Fruit fly (Drosophila melanogaster): Measurements from ENCODE around the gene Rheb.

Rheb gene

DNA sequence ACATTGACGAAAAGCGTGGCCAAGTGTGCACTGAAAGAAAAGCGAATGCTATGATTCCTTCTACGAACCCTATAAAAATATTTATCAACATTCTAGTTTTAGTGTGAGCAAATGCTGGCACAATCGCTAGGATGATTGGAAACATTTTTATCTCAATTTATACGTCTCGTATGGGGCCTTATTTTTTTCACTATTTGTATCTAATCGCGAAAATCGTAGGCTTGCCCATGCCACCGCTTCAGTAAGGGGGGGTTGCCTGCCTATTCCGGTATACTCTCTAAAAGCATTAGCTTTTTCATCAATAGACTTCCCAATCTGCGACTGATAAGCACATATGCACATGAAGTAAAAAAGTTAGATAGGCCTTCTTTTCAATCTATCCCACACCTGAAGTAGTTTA is 3.1 kb upstream of the Rheb start (continued):
- peak; percentile 87 for TF ChIP-seq CG2678 (tag; optimal IDR thresholded peaks at IDR 0.05)
- TF ChIP-seq CG33557 (GFP tag; optimal IDR thresholded peaks at IDR 0.05) = no peak
- peak; percentile 92 for TF ChIP-seq row (GFP tag; IDR thresholded peaks at IDR 0.05)
- peak; percentile 36 for TF ChIP-seq CG14965 (GFP tag; optimal IDR thresholded peaks at IDR 0.05; ENCODE audit: borderline replicate concordance)
- peak; percentile 84 for TF ChIP-seq ttk (GFP tag; IDR thresholded peaks at IDR 0.05)
- peak; percentile 59 for TF ChIP-seq tin (GFP tag; optimal IDR thresholded peaks at IDR 0.05)
- peak; percentile 82 for TF ChIP-seq gro (GFP tag; optimal IDR thresholded peaks at IDR 0.05)
- peak; percentile 69 for TF ChIP-seq ewg (GFP tag; optimal IDR thresholded peaks at IDR 0.05)
- no peak for TF ChIP-seq luna (GFP tag; optimal IDR thresholded peaks at IDR 0.05)
- peak; percentile 50 for TF ChIP-seq CG10267 (tag; optimal IDR thresholded peaks at IDR 0.05)
- TF ChIP-seq phol (tag; optimal IDR thresholded peaks at IDR 0.05) = peak; percentile 69
- TF ChIP-seq Bgb (GFP tag; IDR thresholded peaks at IDR 0.05; ENCODE audit: partially characterized antibody) = no peak
- peak; percentile 95 for TF ChIP-seq sug (tag; optimal IDR thresholded peaks at IDR 0.05)
- peak; percentile 54 for TF ChIP-seq onecut (GFP tag; IDR thresholded peaks at IDR 0.05)
- peak; percentile 41 for TF ChIP-seq run (tag; optimal IDR thresholded peaks at IDR 0.05)
- TF ChIP-seq hkb (optimal IDR thresholded peaks at IDR 0.05) = no peak
- peak; percentile 92 for TF ChIP-seq hkb (GFP tag; IDR thresholded peaks at IDR 0.05)
- no peak for TF ChIP-seq fru (optimal IDR thresholded peaks at IDR 0.05)
- peak; percentile 82 for TF ChIP-seq CG7556 (GFP tag; optimal IDR thresholded peaks at IDR 0.05)
- TF ChIP-seq pros (GFP tag; optimal IDR thresholded peaks at IDR 0.05) = no peak
- peak; percentile 53 for TF ChIP-seq CG4282 (GFP tag; optimal IDR thresholded peaks at IDR 0.05)
- peak; percentile 58 for TF ChIP-seq tx (GFP tag; optimal IDR thresholded peaks at IDR 0.05)
- TF ChIP-seq CG10543 (GFP tag; optimal IDR thresholded peaks at IDR 0.05) = peak; percentile 69
- TF ChIP-seq C15 (GFP tag; IDR thresholded peaks at IDR 0.05) = peak; percentile 74; the same call in 2 of the 3 replicates
- TF ChIP-seq Drgx (GFP tag; IDR thresholded peaks at IDR 0.05) = peak; percentile 88
- peak; percentile 88 for TF ChIP-seq Hmr (GFP tag; optimal IDR thresholded peaks at IDR 0.05)
- TF ChIP-seq CG11085 (GFP tag; IDR thresholded peaks at IDR 0.05) = peak; percentile 55
- peak; percentile 75 for TF ChIP-seq wor (GFP tag; IDR thresholded peaks at IDR 0.05)
- peak; percentile 25 for TF ChIP-seq Deaf1 (tag; optimal IDR thresholded peaks at IDR 0.05)
- peak; percentile 84; the same call in 1 of the 2 replicates for TF ChIP-seq wdn (GFP tag; IDR thresholded peaks at IDR 0.05)
- peak; percentile 82 for TF ChIP-seq unpg (GFP tag; optimal IDR thresholded peaks at IDR 0.05)
- no peak for TF ChIP-seq gsb-n (tag; optimal IDR thresholded peaks at IDR 0.05)
- TF ChIP-seq hbn (GFP tag; IDR thresholded peaks at IDR 0.05; ENCODE audit: partially characterized antibody) = no peak
- peak; percentile 91 for TF ChIP-seq Hey (tag; optimal IDR thresholded peaks at IDR 0.05)
- TF ChIP-seq bigmax (GFP tag; optimal IDR thresholded peaks at IDR 0.05) = peak; percentile 16
- TF ChIP-seq chif (GFP tag; optimal IDR thresholded peaks at IDR 0.05) = peak; percentile 46 to 70
- peak; percentile 53; the same call in 1 of the 2 replicates for TF ChIP-seq CG43689 (GFP tag; IDR thresholded peaks at IDR 0.05)
- TF ChIP-seq Nf-YB (GFP tag; optimal IDR thresholded peaks at IDR 0.05) = peak; percentile 25
- peak; percentile 51 for TF ChIP-seq CG17829 (tag; optimal IDR thresholded peaks at IDR 0.05)
- TF ChIP-seq CG13296 (GFP tag; optimal IDR thresholded peaks at IDR 0.05) = peak; percentile 81
- peak; percentile 70 for TF ChIP-seq al (GFP tag; IDR thresholded peaks at IDR 0.05)
- TF ChIP-seq Mes4 (GFP tag; optimal IDR thresholded peaks at IDR 0.05) = peak; percentile 49
- peak; percentile 53 for TF ChIP-seq CrebB (tag; optimal IDR thresholded peaks at IDR 0.05)
- peak; percentile 28 for TF ChIP-seq her (GFP tag; optimal IDR thresholded peaks at IDR 0.05)
- no peak for TF ChIP-seq Trl (optimal IDR thresholded peaks at IDR 0.05)
- TF ChIP-seq Trl (GFP tag; optimal IDR thresholded peaks at IDR 0.05) = peak; percentile 37
- TF ChIP-seq CG8281 (tag; optimal IDR thresholded peaks at IDR 0.05) = peak; percentile 62
- TF ChIP-seq crp (GFP tag; optimal IDR thresholded peaks at IDR 0.05) = no peak
- peak; percentile 77 for TF ChIP-seq Rx (GFP tag; IDR thresholded peaks at IDR 0.05)
- TF ChIP-seq CG11723 (GFP tag; optimal IDR thresholded peaks at IDR 0.05) = peak; percentile 62
- no peak for TF ChIP-seq sna (GFP tag; IDR thresholded peaks at IDR 0.05; ENCODE audit: partially characterized antibody)
